Worm (Caenorhabditis elegans) whole organism, midembryonic: Measurements from ENCODE around the gene gcn-1.

Experiments
- T22C8.4 ChIP-seq: fragments of 200-800 bp; sonication (Bioruptor generic); IDR thresholded peaks from 2 replicates; pipeline ENCODE4 v1.3.6; 2022; ENCODE audit warnings: missing genetic modification characterization, missing compliant biosample characterization
- flt-1 ChIP-seq: fragments of 200-800 bp; sonication (Bioruptor generic); IDR thresholded peaks from 2 replicates; pipeline ENCODE4 v1.3.6; 2022; ENCODE audit warnings: missing genetic modification characterization, missing compliant biosample characterization
- klf-2 ChIP-seq: fragments of 200-800 bp; sonication (Bioruptor generic); conservative IDR thresholded peaks from 2 replicates; pipeline ENCODE4 v1.3.6; 2022; ENCODE audit warnings: missing genetic modification reagents, missing genetic modification characterization, missing compliant biosample characterization
- med-1 ChIP-seq: sonication (generic microtip); optimal IDR thresholded peaks from 2 replicates; lab custom pipeline; 2017; ENCODE audit warnings: missing genetic modification characterization, mild to moderate bottlenecking, missing compliant biosample characterization, antibody characterized with exemption, missing genetic modification reagents; ENCODE audit not compliant: insufficient read depth
- tab-1 ChIP-seq: fragments of 200-800 bp; sonication (Bioruptor generic); IDR thresholded peaks from 2 replicates; pipeline ENCODE4 v1.3.6; 2022; ENCODE audit warnings: missing genetic modification characterization, missing compliant biosample characterization
- ztf-23 ChIP-seq: fragments of 200-800 bp; sonication (Bioruptor generic); IDR thresholded peaks from 2 replicates; pipeline ENCODE4 v1.3.6; 2022; ENCODE audit warnings: missing genetic modification reagents, missing genetic modification characterization, missing compliant biosample characterization
- ztf-29 ChIP-seq: fragments of 200-800 bp; sonication (Bioruptor generic); IDR thresholded peaks from 2 replicates; pipeline ENCODE4 v1.3.6; 2022; ENCODE audit warnings: missing genetic modification reagents, missing genetic modification characterization, missing compliant biosample characterization

DNA sequence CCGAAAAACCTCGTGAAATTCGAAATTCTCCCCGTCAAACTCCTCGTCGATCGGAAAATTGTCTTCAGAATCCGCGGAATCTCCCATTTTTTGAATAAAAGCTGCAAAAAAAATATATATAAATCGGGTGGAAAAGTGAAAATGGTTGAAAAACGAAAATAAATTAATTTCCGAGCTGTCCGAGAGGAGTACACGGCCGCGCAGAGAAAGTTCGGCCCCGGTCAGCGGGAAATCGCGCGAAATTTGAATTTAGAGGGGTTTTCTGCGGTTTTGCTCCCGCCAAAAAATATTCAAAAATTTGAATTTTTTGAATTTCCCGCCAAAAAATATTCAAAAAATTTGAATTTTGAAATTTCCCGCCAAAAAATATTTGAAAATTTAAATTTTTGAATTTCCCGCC is 34.9 kb upstream of the gcn-1 start, which contains the start of gene Y48G9A.11:
- TF ChIP-seq klf-2 (GFP tag; lab: Robert Waterston, UW) (no peak), ztf-23 (GFP tag; lab: Robert Waterston, UW) (no peak), flt-1 (GFP tag; lab: Robert Waterston, UW) (no peak), ztf-29 (GFP tag; lab: Robert Waterston, UW) (no peak), tab-1 (no peak), med-1 (no peak), T22C8.4 (GFP tag; lab: Robert Waterston, UW) (no peak)
